Fruit fly (Drosophila melanogaster): ENCODE data around the gene Rubicon.

Gene Rubicon

DNA sequence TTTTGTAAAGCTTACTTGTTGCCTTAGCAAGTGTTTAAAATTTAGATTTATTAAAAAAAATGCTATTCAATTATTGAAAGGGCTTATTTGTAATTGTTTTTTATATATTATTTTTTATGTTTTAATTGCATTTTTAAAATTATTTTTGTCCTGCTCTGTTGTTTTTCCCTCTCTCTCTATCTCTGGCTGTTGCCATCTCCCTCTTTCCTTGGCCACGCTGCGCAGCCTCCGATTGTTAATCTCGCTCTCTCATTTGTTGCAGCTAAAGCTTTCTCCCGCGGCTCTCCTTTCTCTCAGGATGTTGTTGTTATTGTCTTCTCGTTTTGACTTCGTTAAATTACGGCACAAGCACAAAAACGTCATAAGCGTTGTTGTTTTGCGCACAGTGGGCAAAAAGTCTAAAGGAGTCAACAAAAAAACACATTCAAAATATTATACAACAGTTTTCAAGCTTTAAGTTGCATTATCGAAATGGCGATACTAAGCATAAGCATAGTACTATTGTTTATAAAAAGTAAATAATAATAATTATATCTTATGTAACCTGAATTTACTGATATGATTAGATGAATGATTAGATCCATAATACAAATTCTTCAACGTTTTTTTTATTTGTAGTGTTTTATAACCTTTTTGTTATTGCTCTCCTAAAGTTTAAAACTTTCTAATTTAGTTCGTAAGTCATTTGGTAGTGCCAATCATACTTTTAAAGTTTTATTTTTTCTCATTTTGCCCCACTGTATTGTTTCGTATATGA lies 17.4 kb downstream of the Rubicon start (continued):
- TF ChIP-seq CG4424 (GFP tag; optimal IDR thresholded peaks at IDR 0.05): no peak
- no peak for TF ChIP-seq chif (GFP tag; optimal IDR thresholded peaks at IDR 0.05)
- TF ChIP-seq cas (GFP tag; IDR thresholded peaks at IDR 0.05): no peak
- no peak for TF ChIP-seq CG14441 (GFP tag; IDR thresholded peaks at IDR 0.05)
- TF ChIP-seq CG14667 (GFP tag; IDR thresholded peaks at IDR 0.05): no peak
- TF ChIP-seq Ssrp (tag; optimal IDR thresholded peaks at IDR 0.05): peak; percentile 21
- TF ChIP-seq dm (GFP tag; optimal IDR thresholded peaks at IDR 0.05): no peak
- no peak for TF ChIP-seq dysf (GFP tag; IDR thresholded peaks at IDR 0.05)
- TF ChIP-seq pho (GFP tag; optimal IDR thresholded peaks at IDR 0.05): no peak
- no peak for TF ChIP-seq Dek (tag; optimal IDR thresholded peaks at IDR 0.05)
- peak; percentile 56 for TF ChIP-seq CG2678 (tag; optimal IDR thresholded peaks at IDR 0.05)
- no peak for TF ChIP-seq CG6683 (GFP tag; optimal IDR thresholded peaks at IDR 0.05)
- TF ChIP-seq CG13424 (tag; optimal IDR thresholded peaks at IDR 0.05): peak; percentile 25
- TF ChIP-seq Taf1 (GFP tag; IDR thresholded peaks at IDR 0.05): no peak
- no peak for TF ChIP-seq sisA (GFP tag; IDR thresholded peaks at IDR 0.05)
- TF ChIP-seq CG4282 (GFP tag; optimal IDR thresholded peaks at IDR 0.05): no peak
- TF ChIP-seq Mrtf (GFP tag; IDR thresholded peaks at IDR 0.05): no peak
- TF ChIP-seq CG14014 (GFP tag; IDR thresholded peaks at IDR 0.05): no peak
- TF ChIP-seq lilli (GFP tag; optimal IDR thresholded peaks at IDR 0.05): no peak
- TF ChIP-seq oc (tag; optimal IDR thresholded peaks at IDR 0.05): no peak
- no peak for TF ChIP-seq Hr3 (GFP tag; optimal IDR thresholded peaks at IDR 0.05)
- TF ChIP-seq Poxn (GFP tag; IDR thresholded peaks at IDR 0.05): no peak
- no peak for TF ChIP-seq trh (GFP tag; optimal IDR thresholded peaks at IDR 0.05)
- TF ChIP-seq tin (GFP tag; optimal IDR thresholded peaks at IDR 0.05): no peak
- no peak for TF ChIP-seq Kr (GFP tag; optimal IDR thresholded peaks at IDR 0.05)
- TF ChIP-seq onecut (GFP tag; IDR thresholded peaks at IDR 0.05): no peak
- TF ChIP-seq fd96Cb (tag; optimal IDR thresholded peaks at IDR 0.05): peak; percentile 6
- no peak for TF ChIP-seq CG16863 (GFP tag; optimal IDR thresholded peaks at IDR 0.05)
- peak; percentile 58; the same call in 2 of the 3 replicates for TF ChIP-seq CG17361 (GFP tag; IDR thresholded peaks at IDR 0.05)
- TF ChIP-seq p53 (GFP tag; optimal IDR thresholded peaks at IDR 0.05): no peak
- peak; percentile 28 for TF ChIP-seq Oli (tag; optimal IDR thresholded peaks at IDR 0.05)
- TF ChIP-seq sob (GFP tag; IDR thresholded peaks at IDR 0.05): no peak
- TF ChIP-seq CG18599 (GFP tag; optimal IDR thresholded peaks at IDR 0.05): peak; percentile 13
- TF ChIP-seq CG10267 (tag; optimal IDR thresholded peaks at IDR 0.05): no peak
- TF ChIP-seq ro (GFP tag; IDR thresholded peaks at IDR 0.05): no peak
- no peak for TF ChIP-seq her (GFP tag; optimal IDR thresholded peaks at IDR 0.05)
- TF ChIP-seq ewg (GFP tag; optimal IDR thresholded peaks at IDR 0.05): peak; percentile 72
- no peak for TF ChIP-seq Six4 (GFP tag; optimal IDR thresholded peaks at IDR 0.05)
- TF ChIP-seq MTF-1 (GFP tag; optimal IDR thresholded peaks at IDR 0.05; ENCODE audit: borderline replicate concordance): no peak
- no peak for TF ChIP-seq CG8359 (GFP tag; optimal IDR thresholded peaks at IDR 0.05; ENCODE audit: borderline replicate concordance)
- TF ChIP-seq H2.0 (GFP tag; IDR thresholded peaks at IDR 0.05): no peak
- TF ChIP-seq gem (tag; optimal IDR thresholded peaks at IDR 0.05): peak; percentile 52
- no peak for TF ChIP-seq Xbp1 (GFP tag; optimal IDR thresholded peaks at IDR 0.05)
- TF ChIP-seq TFAM (GFP tag; optimal IDR thresholded peaks at IDR 0.05): no peak
- TF ChIP-seq phol (tag; optimal IDR thresholded peaks at IDR 0.05): peak; percentile 29
- no peak for TF ChIP-seq Ravus (GFP tag; IDR thresholded peaks at IDR 0.05)
- TF ChIP-seq Blimp-1 (GFP tag; optimal IDR thresholded peaks at IDR 0.05): peak; percentile 23
- TF ChIP-seq MBD-R2 (GFP tag; IDR thresholded peaks at IDR 0.05): no peak
- TF ChIP-seq CG7556 (GFP tag; optimal IDR thresholded peaks at IDR 0.05): peak; percentile 39
- 0 out of 3 replicates have a peak, but pooled peaks have one; percentile 16 for TF ChIP-seq row (GFP tag; IDR thresholded peaks at IDR 0.05)
